Worm (Caenorhabditis elegans) whole organism, L3 larva: ENCODE data around the gene M01H9.2.

ENCODE experiments used
- ZK546.5 ChIP-seq: sonication (generic microtip); optimal IDR thresholded peaks from 2 replicates; lab custom pipeline; 2017; ENCODE audit warnings: missing biosample characterization, missing genetic modification characterization
- aly-2 ChIP-seq: fragments of 150-350 bp; optimal IDR thresholded peaks from 2 replicates; lab custom pipeline; 2014; ENCODE audit warnings: missing biosample characterization, missing genetic modification characterization
- ama-1 ChIP-seq: fragments of 150-350 bp; optimal IDR thresholded peaks from 2 replicates; lab custom pipeline; 2018
- ceh-16 ChIP-seq: sonication (generic microtip); optimal IDR thresholded peaks from 2 replicates; lab custom pipeline; 2017; ENCODE audit warnings: missing biosample characterization, missing genetic modification characterization
- ceh-28 ChIP-seq: fragments of 150-350 bp; optimal IDR thresholded peaks from 2 replicates; lab custom pipeline; 2014; ENCODE audit warnings: missing biosample characterization, missing genetic modification reagents, missing genetic modification characterization
- ceh-82 ChIP-seq: fragments of 150-350 bp; optimal IDR thresholded peaks from 2 replicates; lab custom pipeline; 2014; ENCODE audit warnings: missing biosample characterization, missing genetic modification characterization
- ceh-9 ChIP-seq: sonication (generic microtip); optimal IDR thresholded peaks from 2 replicates; lab custom pipeline; 2018; ENCODE audit warnings: missing biosample characterization, missing genetic modification characterization
- egl-5 ChIP-seq: fragments of 150-350 bp; optimal IDR thresholded peaks from 2 replicates; lab custom pipeline; 2017; ENCODE audit warnings: missing biosample characterization, missing genetic modification reagents, missing genetic modification characterization, inconsistent platforms
- elt-1 ChIP-seq: fragments of 150-350 bp; optimal IDR thresholded peaks from 2 replicates; lab custom pipeline; 2014; ENCODE audit warnings: missing biosample characterization, missing genetic modification characterization
- elt-2 ChIP-seq: sonication (generic microtip); optimal IDR thresholded peaks from 2 replicates; lab custom pipeline; 2016; ENCODE audit warnings: missing genetic modification reagents, mild to moderate bottlenecking, missing genetic modification characterization, missing compliant biosample characterization
- elt-3 ChIP-seq, 3 experiments: fragments of 150-350 bp in 1 of 3; sonication (generic microtip) in 2 of 3; optimal IDR thresholded peaks; 2 replicates in 2 of 3; 4 replicates in 1 of 3; lab custom pipeline; 2014 to 2017; ENCODE audit warnings: missing biosample characterization in 3 of 3, missing genetic modification characterization in 3 of 3
- eor-1 ChIP-seq, 2 experiments: fragments of 150-350 bp; optimal IDR thresholded peaks; 2 replicates each; lab custom pipeline; 2014 to 2018; ENCODE audit warnings: missing biosample characterization in 2 of 2, missing genetic modification characterization in 2 of 2
- fkh-10 ChIP-seq: sonication (generic microtip); optimal IDR thresholded peaks from 2 replicates; lab custom pipeline; 2017; ENCODE audit warnings: missing biosample characterization, missing genetic modification reagents, missing genetic modification characterization
- fkh-2 ChIP-seq: fragments of 150-350 bp; optimal IDR thresholded peaks from 2 replicates; lab custom pipeline; 2014; ENCODE audit warnings: missing biosample characterization, missing genetic modification reagents, missing genetic modification characterization
- hmg-11 ChIP-seq: sonication (generic microtip); optimal IDR thresholded peaks from 2 replicates; lab custom pipeline; 2016; ENCODE audit warnings: missing genetic modification characterization, missing compliant biosample characterization
- jun-1 ChIP-seq: fragments of 150-350 bp; optimal IDR thresholded peaks from 2 replicates; lab custom pipeline; 2014; ENCODE audit warnings: missing biosample characterization, missing genetic modification reagents, missing genetic modification characterization
- lin-15B ChIP-seq: fragments of 150-350 bp; optimal IDR thresholded peaks from 2 replicates; lab custom pipeline; 2014; ENCODE audit warnings: missing biosample characterization, missing genetic modification characterization
- lin-39 ChIP-seq: fragments of 150-350 bp; optimal IDR thresholded peaks from 2 replicates; lab custom pipeline; 2018; ENCODE audit warnings: missing biosample characterization, missing genetic modification reagents, missing genetic modification characterization
- lsy-12 ChIP-seq: sonication (generic microtip); optimal IDR thresholded peaks from 2 replicates; lab custom pipeline; 2016; ENCODE audit warnings: mild to moderate bottlenecking, missing genetic modification characterization, missing compliant biosample characterization
- mdl-1 ChIP-seq: fragments of 150-350 bp; optimal IDR thresholded peaks from 2 replicates; lab custom pipeline; 2014; ENCODE audit warnings: missing biosample characterization, missing genetic modification characterization
- mml-1 ChIP-seq: fragments of 150-350 bp; sonication (generic microtip); optimal IDR thresholded peaks from 3 replicates; lab custom pipeline; 2014; ENCODE audit warnings: missing biosample characterization, missing genetic modification characterization
- nfya-1 ChIP-seq: sonication (generic microtip); optimal IDR thresholded peaks from 2 replicates; lab custom pipeline; 2017; ENCODE audit warnings: missing genetic modification characterization, mild to moderate bottlenecking, missing compliant biosample characterization, antibody characterized with exemption, moderate library complexity; ENCODE audit not compliant: insufficient read depth
- nhr-11 ChIP-seq: fragments of 150-350 bp; optimal IDR thresholded peaks from 2 replicates; lab custom pipeline; 2014; ENCODE audit warnings: missing biosample characterization, missing genetic modification characterization
- nhr-23 ChIP-seq: fragments of 150-350 bp; optimal IDR thresholded peaks from 2 replicates; lab custom pipeline; 2014; ENCODE audit warnings: missing biosample characterization, missing genetic modification reagents, missing genetic modification characterization
- nhr-237 ChIP-seq: fragments of 150-350 bp; optimal IDR thresholded peaks from 2 replicates; lab custom pipeline; 2014; ENCODE audit warnings: missing biosample characterization, missing genetic modification characterization
- nhr-28 ChIP-seq: fragments of 150-350 bp; optimal IDR thresholded peaks from 2 replicates; lab custom pipeline; 2014; ENCODE audit warnings: missing biosample characterization, missing genetic modification characterization
- nhr-43 ChIP-seq: sonication (generic microtip); optimal IDR thresholded peaks from 2 replicates; lab custom pipeline; 2016; ENCODE audit warnings: mild to moderate bottlenecking, missing genetic modification characterization, missing compliant biosample characterization; ENCODE audit not compliant: poor library complexity, severe bottlenecking
- nhr-67 ChIP-seq: fragments of 150-350 bp; optimal IDR thresholded peaks from 2 replicates; lab custom pipeline; 2014; ENCODE audit warnings: missing biosample characterization, missing genetic modification characterization
- nhr-77 ChIP-seq: fragments of 150-350 bp; optimal IDR thresholded peaks from 2 replicates; lab custom pipeline; 2014; ENCODE audit warnings: missing biosample characterization, missing genetic modification characterization
- pha-4 ChIP-seq: fragments of 150-350 bp; optimal IDR thresholded peaks from 2 replicates; lab custom pipeline; 2014; ENCODE audit warnings: missing biosample characterization, missing genetic modification reagents, missing genetic modification characterization
- pqm-1 ChIP-seq: fragments of 150-350 bp; optimal IDR thresholded peaks from 2 replicates; lab custom pipeline; 2017; ENCODE audit warnings: missing biosample characterization, missing genetic modification characterization, inconsistent platforms
- sea-2 ChIP-seq: fragments of 150-350 bp; sonication (generic microtip); optimal IDR thresholded peaks from 4 replicates; lab custom pipeline; 2014; ENCODE audit warnings: missing biosample characterization, missing genetic modification reagents, missing genetic modification characterization
- skn-1 ChIP-seq: fragments of 150-350 bp; optimal IDR thresholded peaks from 2 replicates; lab custom pipeline; 2014; ENCODE audit warnings: missing biosample characterization, missing genetic modification characterization
- snpc-4 ChIP-seq: fragments of 150-350 bp; optimal IDR thresholded peaks from 2 replicates; lab custom pipeline; 2014; ENCODE audit warnings: missing biosample characterization, missing genetic modification characterization
- tbx-2 ChIP-seq: sonication (generic microtip); optimal IDR thresholded peaks from 2 replicates; lab custom pipeline; 2016; ENCODE audit warnings: mild to moderate bottlenecking, missing genetic modification characterization, missing compliant biosample characterization
- unc-39 ChIP-seq: sonication (generic microtip); optimal IDR thresholded peaks from 4 replicates; lab custom pipeline; 2017; ENCODE audit warnings: missing biosample characterization, missing genetic modification characterization
- zag-1 ChIP-seq: fragments of 150-350 bp; optimal IDR thresholded peaks from 2 replicates; lab custom pipeline; 2014; ENCODE audit warnings: missing biosample characterization, missing genetic modification characterization
- ztf-4 ChIP-seq: fragments of 150-350 bp; optimal IDR thresholded peaks from 2 replicates; lab custom pipeline; 2014; ENCODE audit warnings: missing biosample characterization, missing genetic modification characterization

M01H9.2 gene

DNA sequence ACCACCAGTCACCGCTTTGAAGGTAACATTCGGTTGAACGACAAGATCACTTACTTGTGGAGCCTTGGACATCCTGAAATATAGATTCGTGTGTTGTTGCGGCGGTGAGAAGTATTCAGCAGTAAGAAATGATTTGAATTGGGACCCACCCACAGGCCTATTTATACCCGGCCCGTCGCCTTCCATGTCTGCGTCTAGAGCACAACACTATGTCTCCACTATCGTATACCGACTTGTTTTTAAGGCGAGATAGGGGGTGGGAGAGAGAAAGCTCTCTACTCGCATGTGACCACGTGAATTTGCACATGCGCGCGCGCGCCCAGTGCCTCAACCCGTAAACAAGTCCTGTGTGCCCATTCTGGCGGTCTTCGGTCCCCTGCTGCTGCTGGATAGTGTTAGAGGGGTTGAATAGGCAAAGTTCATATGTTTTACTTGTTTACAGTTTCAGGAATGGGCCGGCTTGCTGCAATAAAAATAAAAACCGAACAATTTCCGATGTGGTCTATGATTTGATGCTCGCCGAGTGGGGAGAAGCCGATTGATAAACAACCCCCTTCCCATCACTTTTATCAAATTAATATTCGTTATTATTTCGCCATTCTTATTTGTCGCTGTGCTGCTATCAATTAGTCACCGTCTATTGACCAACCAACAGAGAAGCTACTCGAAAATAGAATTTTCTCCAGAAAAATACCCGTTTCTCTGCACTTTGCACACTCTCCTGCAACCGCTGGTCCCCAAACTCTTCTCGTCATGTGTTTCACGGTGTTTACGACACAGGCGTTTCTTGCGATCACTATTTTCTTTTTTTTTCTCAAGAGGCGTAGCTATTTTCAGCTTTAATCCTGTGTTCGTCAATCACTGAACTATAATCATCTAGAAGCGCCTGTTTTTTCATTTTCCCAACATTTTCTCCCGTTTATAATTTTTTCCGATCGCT lies 7.0 kb upstream of the M01H9.2 start:
- TF ChIP-seq pqm-1 (tag; lab: Kevin White, UChicago) (peak; percentile 17), ceh-9 (tag; lab: Kevin White, UChicago) (no peak), nhr-28 (tag; lab: Kevin White, UChicago) (no peak), nhr-43 (tag; lab: Kevin White, UChicago) (peak; percentile 21), sea-2 (GFP tag; lab: Kevin White, UChicago) (no peak), lsy-12 (tag; lab: Kevin White, UChicago) (peak; percentile 50), zag-1 (tag; lab: Kevin White, UChicago) (no peak), nfya-1 (peak; percentile 74), mml-1 (tag; lab: Kevin White, UChicago) (peak; percentile 70), nhr-23 (tag; lab: Kevin White, UChicago) (no peak), pha-4 (tag; lab: Kevin White, UChicago) (peak; percentile 88), jun-1 (tag; lab: Kevin White, UChicago) (peak; percentile 11), ceh-82 (no peak), mdl-1 (tag; lab: Kevin White, UChicago) (peak; percentile 83), eor-1 (tag; optimal IDR thresholded peaks at IDR 0.05; lab: Kevin White, UChicago) (no peak), fkh-10 (GFP tag; lab: Kevin White, UChicago) (peak; percentile 88), hmg-11 (tag; lab: Kevin White, UChicago) (peak; percentile 34), lin-39 (tag; lab: Kevin White, UChicago) (peak; percentile 98), ceh-16 (tag; lab: Kevin White, UChicago) (no peak), snpc-4 (peak; percentile 52), nhr-237 (tag; lab: Kevin White, UChicago) (no peak), ama-1 (lab: Kevin White, UChicago) (peak; percentile 82), aly-2 (tag; lab: Kevin White, UChicago) (no peak), skn-1 (no peak), elt-2 (tag; lab: Kevin White, UChicago) (peak; percentile 69), ceh-28 (tag; lab: Kevin White, UChicago) (no peak), nhr-11 (no peak), egl-5 (peak; percentile 25)

DNA sequence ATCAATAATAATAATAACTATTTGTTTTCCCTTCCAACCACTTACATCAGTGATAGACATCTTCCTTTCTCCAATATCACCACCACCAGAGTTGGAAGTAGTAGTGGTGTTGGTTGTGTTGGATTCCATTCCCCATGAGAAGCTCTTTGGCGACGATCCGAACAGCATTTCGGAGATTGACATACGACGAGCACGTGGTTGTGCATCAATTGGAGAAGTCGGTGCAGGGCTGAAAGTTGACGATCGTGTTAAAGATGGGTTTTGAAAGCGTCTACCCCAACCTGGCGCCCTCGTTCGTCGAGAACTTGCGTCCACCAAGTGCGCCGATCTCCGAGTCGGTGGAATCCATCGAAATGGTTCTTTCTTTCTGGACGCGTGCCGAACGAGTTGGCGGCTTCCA lies 6.0 kb upstream of the M01H9.2 start:
- TF ChIP-seq lin-15B (no peak), elt-3 (tag; optimal IDR thresholded peaks at IDR 0.05; lab: Kevin White, UChicago) (no peak), zag-1 (tag; lab: Kevin White, UChicago) (no peak), ztf-4 (tag; lab: Kevin White, UChicago) (no peak), elt-1 (tag; lab: Kevin White, UChicago) (no peak), nhr-67 (tag; lab: Kevin White, UChicago) (no peak), unc-39 (tag; lab: Kevin White, UChicago) (no peak)

DNA sequence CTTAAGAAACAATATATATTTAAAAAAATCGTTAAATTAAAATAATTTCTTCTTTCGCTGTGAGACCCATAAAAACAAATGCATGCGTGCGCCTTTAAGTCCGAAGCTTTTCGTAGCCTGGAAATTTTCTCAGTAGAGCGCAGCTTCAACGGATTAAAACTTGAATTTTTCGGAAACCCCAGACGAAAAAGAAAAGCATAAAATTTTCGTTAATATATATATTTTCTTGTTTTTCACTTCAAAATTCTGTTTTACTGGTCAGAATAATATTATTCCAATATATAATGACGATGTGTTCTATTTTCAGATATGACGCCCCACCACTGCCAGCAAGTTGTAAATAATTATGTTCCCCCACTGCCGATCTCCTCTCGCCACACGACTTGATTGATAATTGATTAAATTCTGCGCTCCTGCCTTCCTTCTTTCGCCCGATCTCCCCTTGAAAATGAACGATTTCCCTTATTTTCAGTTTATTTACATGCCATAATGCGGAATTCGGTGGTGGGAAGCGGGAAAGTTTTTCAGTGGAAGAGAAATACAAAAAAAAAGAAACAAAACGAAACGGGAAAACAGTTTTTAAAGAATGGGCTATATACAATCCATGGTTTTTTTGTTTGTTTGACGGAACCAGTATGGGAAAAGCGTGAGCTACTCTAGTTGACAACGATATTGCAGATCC lies 5.2 kb upstream of the M01H9.2 start:
- TF ChIP-seq jun-1 (tag; lab: Kevin White, UChicago): peak; percentile 17
- peak; percentile 40 for TF ChIP-seq elt-2 (tag; lab: Kevin White, UChicago)
- no peak for TF ChIP-seq nhr-77 (tag; lab: Kevin White, UChicago)
- TF ChIP-seq lsy-12 (tag; lab: Kevin White, UChicago): peak; percentile 46
- peak; percentile 46 for TF ChIP-seq pha-4 (tag; lab: Kevin White, UChicago)
- peak; percentile 98 for TF ChIP-seq ama-1 (lab: Kevin White, UChicago)
- TF ChIP-seq fkh-2 (tag; lab: Kevin White, UChicago): no peak
- no peak for TF ChIP-seq mdl-1 (tag; lab: Kevin White, UChicago)
- TF ChIP-seq nhr-23 (tag; lab: Kevin White, UChicago): peak; percentile 14
- no peak for TF ChIP-seq ZK546.5 (tag; lab: Kevin White, UChicago)
- no peak for TF ChIP-seq fkh-10 (GFP tag; lab: Kevin White, UChicago)
- peak; percentile 65 for TF ChIP-seq nhr-43 (tag; lab: Kevin White, UChicago)
- TF ChIP-seq zag-1 (tag; lab: Kevin White, UChicago): no peak
- peak; percentile 9 for TF ChIP-seq hmg-11 (tag; lab: Kevin White, UChicago)
- peak; percentile 69 for TF ChIP-seq ztf-4 (tag; lab: Kevin White, UChicago)
- TF ChIP-seq tbx-2 (tag; lab: Kevin White, UChicago): peak; percentile 46
